Worm (Caenorhabditis elegans) whole organism, L3 larva: ENCODE measurements around the gene T22F3.7.
"Not testable (repeated sequence)": the region's sequence is repeated elsewhere in the genome, so short reads cannot be mapped to it uniquely, and the experiment has no call there.

Source experiments
- R02D3.7 ChIP-seq: fragments of 150-350 bp; optimal IDR thresholded peaks from 2 replicates; lab custom pipeline; 2014; ENCODE audit warnings: missing biosample characterization, missing genetic modification characterization
- ZK546.5 ChIP-seq: sonication (generic microtip); optimal IDR thresholded peaks from 2 replicates; lab custom pipeline; 2017; ENCODE audit warnings: missing biosample characterization, missing genetic modification characterization
- ceh-16 ChIP-seq: sonication (generic microtip); optimal IDR thresholded peaks from 2 replicates; lab custom pipeline; 2017; ENCODE audit warnings: missing biosample characterization, missing genetic modification characterization
- ceh-82 ChIP-seq: fragments of 150-350 bp; optimal IDR thresholded peaks from 2 replicates; lab custom pipeline; 2014; ENCODE audit warnings: missing biosample characterization, missing genetic modification characterization
- daf-12 ChIP-seq: fragments of 150-350 bp; optimal IDR thresholded peaks from 2 replicates; lab custom pipeline; 2014; ENCODE audit warnings: missing biosample characterization, missing genetic modification reagents, missing genetic modification characterization
- egl-27 ChIP-seq: sonication (generic microtip); optimal IDR thresholded peaks from 4 replicates; lab custom pipeline; 2017; ENCODE audit warnings: missing biosample characterization, missing genetic modification reagents, missing genetic modification characterization
- elt-1 ChIP-seq: fragments of 150-350 bp; optimal IDR thresholded peaks from 2 replicates; lab custom pipeline; 2014; ENCODE audit warnings: missing biosample characterization, missing genetic modification characterization
- elt-3 ChIP-seq, 3 experiments: fragments of 150-350 bp in 1 of 3; sonication (generic microtip) in 2 of 3; optimal IDR thresholded peaks; 2 replicates in 2 of 3; 4 replicates in 1 of 3; lab custom pipeline; 2014 to 2017; ENCODE audit warnings: missing biosample characterization in 3 of 3, missing genetic modification characterization in 3 of 3
- eor-1 ChIP-seq, 2 experiments: fragments of 150-350 bp; optimal IDR thresholded peaks; 2 replicates each; lab custom pipeline; 2014 to 2018; ENCODE audit warnings: missing biosample characterization in 2 of 2, missing genetic modification characterization in 2 of 2
- fkh-2 ChIP-seq: fragments of 150-350 bp; optimal IDR thresholded peaks from 2 replicates; lab custom pipeline; 2014; ENCODE audit warnings: missing biosample characterization, missing genetic modification reagents, missing genetic modification characterization
- fos-1 ChIP-seq: fragments of 150-350 bp; optimal IDR thresholded peaks from 2 replicates; lab custom pipeline; 2014; ENCODE audit warnings: missing biosample characterization, missing genetic modification characterization
- hmg-11 ChIP-seq: sonication (generic microtip); optimal IDR thresholded peaks from 2 replicates; lab custom pipeline; 2016; ENCODE audit warnings: missing genetic modification characterization, missing compliant biosample characterization
- lsy-12 ChIP-seq: sonication (generic microtip); optimal IDR thresholded peaks from 2 replicates; lab custom pipeline; 2016; ENCODE audit warnings: mild to moderate bottlenecking, missing genetic modification characterization, missing compliant biosample characterization
- mdl-1 ChIP-seq: fragments of 150-350 bp; optimal IDR thresholded peaks from 2 replicates; lab custom pipeline; 2014; ENCODE audit warnings: missing biosample characterization, missing genetic modification characterization
- mml-1 ChIP-seq: fragments of 150-350 bp; sonication (generic microtip); optimal IDR thresholded peaks from 3 replicates; lab custom pipeline; 2014; ENCODE audit warnings: missing biosample characterization, missing genetic modification characterization
- nfya-1 ChIP-seq: sonication (generic microtip); optimal IDR thresholded peaks from 2 replicates; lab custom pipeline; 2017; ENCODE audit warnings: missing genetic modification characterization, mild to moderate bottlenecking, missing compliant biosample characterization, antibody characterized with exemption, moderate library complexity; ENCODE audit not compliant: insufficient read depth
- nhr-11 ChIP-seq: fragments of 150-350 bp; optimal IDR thresholded peaks from 2 replicates; lab custom pipeline; 2014; ENCODE audit warnings: missing biosample characterization, missing genetic modification characterization
- nhr-12 ChIP-seq: fragments of 150-350 bp; optimal IDR thresholded peaks from 2 replicates; lab custom pipeline; 2014; ENCODE audit warnings: missing biosample characterization, missing genetic modification characterization
- nhr-23 ChIP-seq: fragments of 150-350 bp; optimal IDR thresholded peaks from 2 replicates; lab custom pipeline; 2014; ENCODE audit warnings: missing biosample characterization, missing genetic modification reagents, missing genetic modification characterization
- nhr-237 ChIP-seq: fragments of 150-350 bp; optimal IDR thresholded peaks from 2 replicates; lab custom pipeline; 2014; ENCODE audit warnings: missing biosample characterization, missing genetic modification characterization
- nhr-25 ChIP-seq: sonication (generic microtip); optimal IDR thresholded peaks from 2 replicates; lab custom pipeline; 2017; ENCODE audit warnings: missing biosample characterization, missing genetic modification characterization
- nhr-28 ChIP-seq: fragments of 150-350 bp; optimal IDR thresholded peaks from 2 replicates; lab custom pipeline; 2014; ENCODE audit warnings: missing biosample characterization, missing genetic modification characterization
- nhr-43 ChIP-seq: sonication (generic microtip); optimal IDR thresholded peaks from 2 replicates; lab custom pipeline; 2016; ENCODE audit warnings: mild to moderate bottlenecking, missing genetic modification characterization, missing compliant biosample characterization; ENCODE audit not compliant: poor library complexity, severe bottlenecking
- nhr-67 ChIP-seq: fragments of 150-350 bp; optimal IDR thresholded peaks from 2 replicates; lab custom pipeline; 2014; ENCODE audit warnings: missing biosample characterization, missing genetic modification characterization
- nhr-76 ChIP-seq: fragments of 150-350 bp; sonication (generic microtip); optimal IDR thresholded peaks from 5 replicates; lab custom pipeline; 2014; ENCODE audit warnings: missing biosample characterization, missing genetic modification characterization
- nhr-77 ChIP-seq: fragments of 150-350 bp; optimal IDR thresholded peaks from 2 replicates; lab custom pipeline; 2014; ENCODE audit warnings: missing biosample characterization, missing genetic modification characterization
- tbx-2 ChIP-seq: sonication (generic microtip); optimal IDR thresholded peaks from 2 replicates; lab custom pipeline; 2016; ENCODE audit warnings: mild to moderate bottlenecking, missing genetic modification characterization, missing compliant biosample characterization
- unc-39 ChIP-seq: sonication (generic microtip); optimal IDR thresholded peaks from 4 replicates; lab custom pipeline; 2017; ENCODE audit warnings: missing biosample characterization, missing genetic modification characterization
- zag-1 ChIP-seq: fragments of 150-350 bp; optimal IDR thresholded peaks from 2 replicates; lab custom pipeline; 2014; ENCODE audit warnings: missing biosample characterization, missing genetic modification characterization
- ztf-11 ChIP-seq: fragments of 150-350 bp; optimal IDR thresholded peaks from 2 replicates; lab custom pipeline; 2014; ENCODE audit warnings: missing biosample characterization, missing genetic modification characterization
- ztf-4 ChIP-seq: fragments of 150-350 bp; optimal IDR thresholded peaks from 2 replicates; lab custom pipeline; 2014; ENCODE audit warnings: missing biosample characterization, missing genetic modification characterization

Gene T22F3.7

DNA sequence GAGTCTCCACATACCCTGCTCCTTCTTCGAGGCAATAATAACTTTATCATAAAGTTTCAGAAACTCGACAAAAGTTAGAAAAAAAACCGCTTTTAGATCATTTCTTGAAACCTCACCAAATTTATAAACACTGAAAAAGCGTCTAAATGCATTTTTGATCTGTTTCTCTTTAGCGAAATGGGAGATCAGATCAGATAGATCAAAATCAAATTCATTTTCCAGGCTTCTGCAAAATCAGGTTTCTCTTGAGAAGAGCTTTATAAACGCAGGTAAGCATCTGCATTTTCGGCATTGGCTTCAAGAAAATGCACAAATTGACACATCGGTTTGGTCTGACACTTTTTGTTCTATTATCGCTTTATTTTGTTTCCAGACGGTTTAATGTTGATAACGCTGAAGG is 28.1 kb downstream of the T22F3.7 start, which contains the start of gene F40C5.1:
F40C5.1 (plus strand) TSS at position 301 of the 400 bp plus-strand sequence.
- TF ChIP-seq mml-1, elt-1, fos-1 (tag; lab: Kevin White, UChicago): not testable (repeated sequence)

DNA sequence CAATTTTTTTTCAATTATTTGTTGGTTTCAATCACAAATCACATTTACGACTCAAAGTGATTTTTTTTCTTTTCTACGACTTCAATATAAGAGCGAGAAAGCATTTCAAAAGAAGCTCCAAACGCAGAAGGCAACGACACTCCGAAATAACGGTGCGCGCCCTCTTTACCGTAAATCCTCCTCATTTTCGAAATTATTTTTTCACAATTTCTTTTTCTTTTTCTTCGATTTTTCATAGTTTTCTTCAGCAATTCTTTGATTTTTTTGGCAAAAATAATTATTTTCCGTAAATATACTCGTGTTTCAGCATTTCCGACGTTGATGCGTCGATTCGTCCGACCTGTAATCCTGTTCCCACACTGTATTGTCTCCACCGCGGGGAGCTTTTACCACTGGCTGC is 29.8 kb downstream of the T22F3.7 start, which contains the start of gene F40C5.2:
F40C5.2 (plus strand) TSS at position 301 of the 400 bp plus-strand sequence.
- TF ChIP-seq ceh-16, fkh-2, elt-1 (tag; lab: Kevin White, UChicago): not testable (repeated sequence)

DNA sequence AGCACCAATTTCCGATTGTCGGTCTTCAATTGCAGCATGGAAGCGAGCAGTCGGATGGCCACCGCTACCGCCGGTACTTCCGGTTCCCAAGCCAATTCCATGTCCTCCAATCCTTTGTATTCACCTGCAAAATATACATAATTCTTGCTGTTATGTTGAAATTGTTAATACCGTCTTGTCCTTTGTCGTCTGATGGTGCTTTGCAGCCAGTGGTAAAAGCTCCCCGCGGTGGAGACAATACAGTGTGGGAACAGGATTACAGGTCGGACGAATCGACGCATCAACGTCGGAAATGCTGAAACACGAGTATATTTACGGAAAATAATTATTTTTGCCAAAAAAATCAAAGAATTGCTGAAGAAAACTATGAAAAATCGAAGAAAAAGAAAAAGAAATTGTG is 36.1 kb downstream of the T22F3.7 start, which contains the start of gene T24A6.17:
T24A6.17 (minus strand) TSS at position 101 of the 400 bp plus-strand sequence.
- not testable (repeated sequence) for TF ChIP-seq ceh-16 (tag; lab: Kevin White, UChicago); nhr-237; ztf-4
- TF ChIP-seq, all 47 proteins: peak for 0; not testable (repeated sequence) for 47

DNA sequence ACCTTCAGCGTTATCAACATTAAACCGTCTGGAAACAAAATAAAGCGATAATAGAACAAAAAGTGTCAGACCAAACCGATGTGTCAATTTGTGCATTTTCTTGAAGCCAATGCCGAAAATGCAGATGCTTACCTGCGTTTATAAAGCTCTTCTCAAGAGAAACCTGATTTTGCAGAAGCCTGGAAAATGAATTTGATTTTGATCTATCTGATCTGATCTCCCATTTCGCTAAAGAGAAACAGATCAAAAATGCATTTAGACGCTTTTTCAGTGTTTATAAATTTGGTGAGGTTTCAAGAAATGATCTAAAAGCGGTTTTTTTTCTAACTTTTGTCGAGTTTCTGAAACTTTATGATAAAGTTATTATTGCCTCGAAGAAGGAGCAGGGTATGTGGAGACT is 37.6 kb downstream of the T22F3.7 start, which contains the start of gene T24A6.16:
T24A6.16 (minus strand) TSS at position 101 of the 400 bp plus-strand sequence.
- not testable (repeated sequence) for TF ChIP-seq daf-12 (tag; lab: Kevin White, UChicago); elt-3 (tag; optimal IDR thresholded peaks at IDR 0.05; lab: Kevin White, UChicago); lsy-12

DNA sequence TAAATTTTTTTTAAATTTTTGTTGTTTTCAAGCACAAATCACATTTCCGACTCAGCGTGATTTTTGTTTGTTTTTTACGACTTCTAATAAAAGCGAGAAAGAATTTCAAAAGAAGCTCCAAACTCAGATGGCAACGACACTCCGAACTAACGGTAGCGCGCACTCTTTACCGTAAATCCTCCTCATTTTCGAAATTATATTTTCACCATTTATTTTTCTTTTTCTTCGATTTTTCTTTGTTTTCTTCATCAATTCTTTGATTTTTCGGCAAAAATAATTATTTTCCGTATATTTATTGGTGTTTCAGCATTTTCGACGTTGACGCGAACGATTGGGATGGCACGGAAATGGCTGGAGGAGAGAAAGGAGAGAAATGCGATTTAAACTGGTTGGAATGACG is 41.7 kb downstream of the T22F3.7 start, which contains the start of gene T24A6.1:
T24A6.1 (plus strand) TSS at position 301 of the 400 bp plus-strand sequence.
- not testable (repeated sequence) for TF ChIP-seq ztf-11, nfya-1, hmg-11 (tag; lab: Kevin White, UChicago)

DNA sequence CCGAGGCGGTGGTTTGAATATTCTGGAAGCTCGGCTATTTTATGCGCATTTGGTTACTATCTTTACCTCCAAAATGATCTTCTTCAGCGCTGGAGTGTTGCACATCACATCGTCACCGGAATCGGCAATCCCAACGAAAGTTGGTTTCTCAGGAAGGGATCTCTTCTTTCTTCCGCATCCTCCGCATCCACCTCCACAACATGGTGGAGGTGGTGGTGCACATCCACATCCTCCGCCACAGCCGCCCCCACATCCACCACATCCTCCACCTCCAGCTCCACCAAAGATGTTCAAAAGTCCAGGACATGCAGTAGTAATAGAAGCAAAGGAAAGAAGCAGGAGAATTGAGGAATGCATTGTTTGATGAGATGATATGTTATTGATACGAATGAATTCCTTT is 43.0 kb downstream of the T22F3.7 start, which contains the start of gene grl-31:
grl-31 (minus strand) TSS at position 357 of the 400 bp plus-strand sequence.
- no peak for TF ChIP-seq ceh-16 (tag; lab: Kevin White, UChicago)
- TF ChIP-seq eor-1 (tag; optimal IDR thresholded peaks at IDR 0.05; lab: Kevin White, UChicago), result no peak
- TF ChIP-seq nhr-77, result no peak
- TF ChIP-seq nhr-25, result no peak
- TF ChIP-seq nfya-1 (tag; lab: Kevin White, UChicago), result no peak
- TF ChIP-seq nhr-23 (tag; lab: Kevin White, UChicago), result no peak
- no peak for TF ChIP-seq ceh-82 (tag; lab: Kevin White, UChicago)
- no peak for TF ChIP-seq fkh-2 (tag; lab: Kevin White, UChicago)
- no peak for TF ChIP-seq tbx-2 (tag; lab: Kevin White, UChicago)
- no peak for TF ChIP-seq nhr-28
- TF ChIP-seq ZK546.5, result no peak
- no peak for TF ChIP-seq nhr-12
- TF ChIP-seq nhr-67 (tag; lab: Kevin White, UChicago), result no peak
- TF ChIP-seq unc-39 (tag; lab: Kevin White, UChicago), result no peak
- TF ChIP-seq nhr-43 (tag; lab: Kevin White, UChicago), result no peak
- no peak for TF ChIP-seq ztf-4

DNA sequence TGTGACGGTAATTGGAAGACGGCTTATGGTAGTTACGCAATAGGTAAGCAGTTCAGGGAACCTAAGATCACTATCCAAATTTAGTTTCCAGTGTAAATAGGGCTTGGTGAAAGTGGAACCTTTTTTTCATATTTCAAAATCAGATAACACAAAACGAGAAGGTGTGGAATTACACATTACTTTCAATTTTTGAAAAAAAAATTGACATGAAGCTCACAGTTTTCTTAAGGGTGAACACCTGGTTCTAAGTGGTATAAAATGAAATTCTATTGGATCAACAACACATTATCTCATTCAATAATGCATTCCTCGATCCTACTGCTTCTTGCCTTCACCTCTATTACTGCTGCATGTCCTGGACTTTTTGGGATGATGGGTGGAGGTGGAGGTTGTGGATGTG is 44.5 kb downstream of the T22F3.7 start, which contains the start of gene grl-30:
grl-30 (plus strand) TSS at position 301 of the 400 bp plus-strand sequence.
- TF ChIP-seq eor-1 (tag; optimal IDR thresholded peaks at IDR 0.05; lab: Kevin White, UChicago) (no peak), nhr-11 (tag; lab: Kevin White, UChicago) (no peak), egl-27 (tag; lab: Kevin White, UChicago) (no peak), nhr-76 (tag; lab: Kevin White, UChicago) (no peak), fkh-2 (tag; lab: Kevin White, UChicago) (no peak), nhr-77 (no peak), ZK546.5 (no peak), R02D3.7 (tag; lab: Kevin White, UChicago) (no peak), nhr-28 (no peak), mdl-1 (tag; lab: Kevin White, UChicago) (no peak), zag-1 (no peak)
